Worm (Caenorhabditis elegans) whole organism, mixed stage, embryonic: ENCODE results near the gene hpd-1.

Experiments
- bed-3 ChIP-seq: fragments of 200-800 bp; sonication (Bioruptor generic); optimal IDR thresholded peaks from 3 replicates; lab custom pipeline; 2018; ENCODE audit warnings: mild to moderate bottlenecking, missing genetic modification characterization, moderate library complexity, missing compliant biosample characterization
- elt-1 ChIP-seq: sonication (generic microtip); optimal IDR thresholded peaks from 2 replicates; lab custom pipeline; 2017; ENCODE audit warnings: missing genetic modification characterization, mild to moderate bottlenecking, missing compliant biosample characterization, antibody characterized with exemption, moderate library complexity, borderline replicate concordance; ENCODE audit not compliant: insufficient read depth
- elt-3 ChIP-seq: fragments of 150-350 bp; optimal IDR thresholded peaks from 2 replicates; lab custom pipeline; 2014; ENCODE audit warnings: missing biosample characterization, missing genetic modification characterization
- ham-2 ChIP-seq: fragments of 200-800 bp; sonication (Bioruptor generic); optimal IDR thresholded peaks from 2 replicates; lab custom pipeline; 2018; ENCODE audit warnings: mild to moderate bottlenecking, missing genetic modification characterization, missing compliant biosample characterization
- lin-32 ChIP-seq: fragments of 200-800 bp; sonication (Bioruptor generic); optimal IDR thresholded peaks from 2 replicates; lab custom pipeline; 2018; ENCODE audit warnings: mild to moderate bottlenecking, missing genetic modification characterization, missing compliant biosample characterization
- lsy-2 ChIP-seq: fragments of 150-350 bp; optimal IDR thresholded peaks from 2 replicates; lab custom pipeline; 2014; ENCODE audit warnings: missing biosample characterization, missing genetic modification characterization
- mls-2 ChIP-seq: sonication (generic microtip); optimal IDR thresholded peaks from 2 replicates; lab custom pipeline; 2016; ENCODE audit warnings: mild to moderate bottlenecking, missing genetic modification characterization, moderate library complexity, missing compliant biosample characterization
- nhr-237 ChIP-seq: fragments of 150-350 bp; optimal IDR thresholded peaks from 2 replicates; lab custom pipeline; 2014; ENCODE audit warnings: missing biosample characterization, missing genetic modification characterization
- nhr-28 ChIP-seq: fragments of 150-350 bp; optimal IDR thresholded peaks from 2 replicates; lab custom pipeline; 2014; ENCODE audit warnings: missing biosample characterization, missing genetic modification characterization
- pha-4 ChIP-seq: fragments of 150-350 bp; optimal IDR thresholded peaks from 2 replicates; lab custom pipeline; 2018; ENCODE audit warnings: missing biosample characterization, missing genetic modification reagents, missing genetic modification characterization
- snpc-4 ChIP-seq: fragments of 150-350 bp; optimal IDR thresholded peaks from 2 replicates; lab custom pipeline; 2014; ENCODE audit warnings: missing biosample characterization, missing genetic modification characterization
- ztf-11 ChIP-seq: fragments of 150-350 bp; optimal IDR thresholded peaks from 2 replicates; lab custom pipeline; 2014; ENCODE audit warnings: missing biosample characterization, missing genetic modification characterization

DNA sequence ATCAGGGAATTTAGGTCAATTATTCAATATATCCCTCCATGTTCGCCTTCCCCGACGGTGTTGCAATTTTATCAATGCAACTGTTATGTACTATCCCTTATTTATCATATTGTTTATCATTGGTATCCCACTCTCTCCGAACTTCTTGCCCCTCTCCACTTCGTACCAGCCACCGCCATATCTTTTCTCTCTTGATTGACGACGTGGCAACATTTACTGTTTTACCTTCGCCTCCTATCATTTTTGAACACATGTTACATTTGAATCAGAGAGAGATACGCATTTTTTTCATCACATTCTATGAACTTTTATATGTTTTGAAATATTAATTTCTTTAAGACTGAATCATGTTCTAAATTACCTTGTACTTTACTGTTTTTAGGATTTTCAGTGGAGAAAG lies 48.9 kb upstream of the hpd-1 start:
- TF ChIP-seq lsy-2 = no peak
- TF ChIP-seq pha-4 (tag; lab: Kevin White, UChicago) = no peak
- no peak for TF ChIP-seq ham-2
- no peak for TF ChIP-seq elt-1 (tag; lab: Kevin White, UChicago)
- TF ChIP-seq snpc-4 = no peak
- no peak for TF ChIP-seq elt-3 (tag; lab: Kevin White, UChicago)
- no peak for TF ChIP-seq nhr-28 (tag; lab: Kevin White, UChicago)
- no peak for TF ChIP-seq lin-32 (GFP tag; lab: Kevin White, UChicago)
- no peak for TF ChIP-seq mls-2 (tag; lab: Kevin White, UChicago)
- no peak for TF ChIP-seq ztf-11
- no peak for TF ChIP-seq bed-3 (GFP tag; lab: Kevin White, UChicago)
- TF ChIP-seq nhr-237 (tag; lab: Kevin White, UChicago) = no peak
